Worm (Caenorhabditis elegans): ENCODE results near the gene Y94H6A.10.

- no peak for TF ChIP-seq pqm-1 (tag; optimal IDR thresholded peaks at IDR 0.05)
- no peak for TF ChIP-seq elt-2 (tag; optimal IDR thresholded peaks at IDR 0.05)
- TF ChIP-seq lir-3 (tag; optimal IDR thresholded peaks at IDR 0.05; ENCODE audit: poor library complexity), result no peak
- no peak for TF ChIP-seq snu-23 (GFP tag; optimal IDR thresholded peaks at IDR 0.05)
- no peak for TF ChIP-seq unc-130 (tag; optimal IDR thresholded peaks at IDR 0.05)
- TF ChIP-seq nhr-11 (tag; optimal IDR thresholded peaks at IDR 0.05), result no peak
These were observed 26.1 kb upstream of the Y94H6A.10 start for ce11 chrIV:2736575-2736974.

All from whole organism, L1 larva.